Worm (Caenorhabditis elegans): ENCODE results near the gene txt-8.
A peak's percentile ranks its signal among the peaks of the same experiment; 100 is the strongest.

Gene txt-8

ce11 chrV:18462365-18462837 is 48.2 kb downstream of the txt-8 start, which contains the start of gene ZK228.4 (continued):
- no peak for TF ChIP-seq ama-1 (optimal IDR thresholded peaks at IDR 0.05)
- no peak for TF ChIP-seq ceh-62 (tag; optimal IDR thresholded peaks at IDR 0.05)
- TF ChIP-seq R02D3.7 (tag; optimal IDR thresholded peaks at IDR 0.05): no peak
- no peak for TF ChIP-seq zfp-2 (tag; optimal IDR thresholded peaks at IDR 0.05)
- TF ChIP-seq lin-15B (tag; optimal IDR thresholded peaks at IDR 0.05): no peak
- no peak for TF ChIP-seq lsy-2 (tag; optimal IDR thresholded peaks at IDR 0.05)
- peak; percentile 54 for TF ChIP-seq nhr-28 (tag; optimal IDR thresholded peaks at IDR 0.05)
- no peak for TF ChIP-seq tra-1 (GFP tag; IDR thresholded peaks at IDR 0.05)
- TF ChIP-seq unc-62 (GFP tag; optimal IDR thresholded peaks at IDR 0.05 in 1 of 2): no peak
- TF ChIP-seq unc-62 (tag; optimal IDR thresholded peaks at IDR 0.05): no peak
- TF ChIP-seq ctbp-1 (GFP tag; IDR thresholded peaks at IDR 0.05): no peak
- no peak for TF ChIP-seq set-16 (GFP tag; IDR thresholded peaks at IDR 0.05)
- no peak for TF ChIP-seq daf-16 (GFP tag; optimal IDR thresholded peaks at IDR 0.05)
- peak; percentile 18 for TF ChIP-seq daf-16 (tag; optimal IDR thresholded peaks at IDR 0.05)
- TF ChIP-seq nhr-77 (tag; optimal IDR thresholded peaks at IDR 0.05): no peak
- no peak for TF ChIP-seq Y105C5A.15 (GFP tag; IDR thresholded peaks at IDR 0.05)
- TF ChIP-seq nhr-41 (GFP tag; IDR thresholded peaks at IDR 0.05): no peak
- no peak for TF ChIP-seq lin-29 (GFP tag; IDR thresholded peaks at IDR 0.05)
- TF ChIP-seq ceh-44 (GFP tag; IDR thresholded peaks at IDR 0.05): no peak
- TF ChIP-seq daf-8 (GFP tag; IDR thresholded peaks at IDR 0.05): no peak
- TF ChIP-seq dve-1 (tag; optimal IDR thresholded peaks at IDR 0.05; ENCODE audit: insufficient read depth): peak; percentile 3
- TF ChIP-seq tag-97 (GFP tag; IDR thresholded peaks at IDR 0.05): no peak
- 0 out of 2 replicates have a peak, but pooled peaks have one; percentile 23 for TF ChIP-seq php-3 (GFP tag; IDR thresholded peaks at IDR 0.05)
